Fruit fly (Drosophila melanogaster): Measurements from ENCODE around the gene CG32204.

DNA sequence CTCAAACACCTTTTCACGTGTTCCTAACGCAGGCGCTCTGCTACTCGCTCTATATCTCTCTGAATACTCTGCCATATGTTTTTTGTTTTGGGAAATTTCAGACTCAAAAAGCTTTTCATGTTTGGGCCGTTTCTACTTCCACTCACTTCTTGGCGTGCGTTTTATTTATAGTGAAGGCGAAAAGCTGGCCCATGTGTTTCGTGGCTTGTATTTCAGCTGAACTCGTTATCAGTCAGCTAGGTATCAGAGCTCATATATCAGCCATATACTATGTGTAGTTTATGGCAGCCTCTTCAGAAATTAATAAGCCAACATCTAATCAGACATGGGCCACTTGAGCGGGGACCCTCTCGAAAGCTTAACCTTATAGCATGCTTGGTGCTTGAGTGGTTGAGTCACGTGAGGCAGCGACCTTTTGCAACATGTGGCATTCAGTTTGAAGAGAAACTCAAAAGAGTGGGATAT lies 48.7 kb upstream of the CG32204 start:
- TF ChIP-seq foxo (GFP tag; optimal IDR thresholded peaks at IDR 0.05) (no peak), N (GFP tag; optimal IDR thresholded peaks at IDR 0.05) (no peak), psq (GFP tag; optimal IDR thresholded peaks at IDR 0.05) (no peak), ey (GFP tag; optimal IDR thresholded peaks at IDR 0.05) (no peak), usp (GFP tag; optimal IDR thresholded peaks at IDR 0.05) (no peak), Abd-B (GFP tag; optimal IDR thresholded peaks at IDR 0.05) (no peak), Myc (optimal IDR thresholded peaks at IDR 0.05) (no peak), woc (GFP tag; optimal IDR thresholded peaks at IDR 0.05) (no peak), tai (GFP tag; optimal IDR thresholded peaks at IDR 0.05) (no peak), fru (GFP tag; optimal IDR thresholded peaks at IDR 0.05) (no peak), lola (GFP tag; optimal IDR thresholded peaks at IDR 0.05) (no peak)

Data from whole organism, wandering third instar larva.